Worm (Caenorhabditis elegans) whole organism, late embryonic: ENCODE measurements around the gene mex-1.

Experiments used
- C08G9.2 ChIP-seq: sonication (generic microtip); optimal IDR thresholded peaks from 2 replicates; lab custom pipeline; 2016; ENCODE audit warnings: mild to moderate bottlenecking, missing genetic modification characterization, moderate library complexity, missing compliant biosample characterization
- C38D4.7 ChIP-seq: fragments of 200-800 bp; sonication (Bioruptor generic); optimal IDR thresholded peaks from 2 replicates; lab custom pipeline; 2018; ENCODE audit warnings: mild to moderate bottlenecking, missing genetic modification characterization, moderate library complexity, missing compliant biosample characterization
- F13H6.1 ChIP-seq: sonication (generic microtip); optimal IDR thresholded peaks from 2 replicates; lab custom pipeline; 2016; ENCODE audit warnings: missing genetic modification characterization, missing compliant biosample characterization
- K02D7.2 ChIP-seq: sonication (generic microtip); optimal IDR thresholded peaks from 2 replicates; lab custom pipeline; 2017; ENCODE audit warnings: mild to moderate bottlenecking, missing genetic modification characterization, missing compliant biosample characterization
- K09A11.1 ChIP-seq: sonication (generic microtip); optimal IDR thresholded peaks from 2 replicates; lab custom pipeline; 2017; ENCODE audit warnings: antibody characterized with exemption, mild to moderate bottlenecking, missing genetic modification characterization, missing compliant biosample characterization; ENCODE audit not compliant: insufficient read depth
- ama-1 ChIP-seq: fragments of 150-350 bp; optimal IDR thresholded peaks from 2 replicates; lab custom pipeline; 2014
- ceh-14 ChIP-seq: sonication (generic microtip); optimal IDR thresholded peaks from 2 replicates; lab custom pipeline; 2016; ENCODE audit warnings: missing genotype, missing genetic modification characterization, missing compliant biosample characterization
- ceh-19 ChIP-seq: fragments of 200-800 bp; sonication (Bioruptor generic); optimal IDR thresholded peaks from 2 replicates; lab custom pipeline; 2018; ENCODE audit warnings: mild to moderate bottlenecking, missing genetic modification characterization, missing compliant biosample characterization
- ceh-2 ChIP-seq: sonication (generic microtip); optimal IDR thresholded peaks from 2 replicates; lab custom pipeline; 2016; ENCODE audit warnings: missing genotype, missing genetic modification characterization, missing compliant biosample characterization
- ceh-24 ChIP-seq: sonication (generic microtip); optimal IDR thresholded peaks from 2 replicates; lab custom pipeline; 2016; ENCODE audit warnings: mild to moderate bottlenecking, missing genetic modification characterization, missing compliant biosample characterization
- ceh-30 ChIP-seq: fragments of 150-350 bp; optimal IDR thresholded peaks from 2 replicates; lab custom pipeline; 2014; ENCODE audit warnings: missing biosample characterization, missing genetic modification characterization
- ceh-31 ChIP-seq: sonication (generic microtip); optimal IDR thresholded peaks from 2 replicates; lab custom pipeline; 2016; ENCODE audit warnings: missing genetic modification characterization, missing compliant biosample characterization
- ceh-45 ChIP-seq: fragments of 200-800 bp; sonication (Bioruptor generic); IDR thresholded peaks from 2 replicates; pipeline ENCODE4 v1.3.6; 2022; ENCODE audit warnings: missing genetic modification reagents, missing genetic modification characterization, missing compliant biosample characterization
- ceh-48 ChIP-seq: sonication (generic microtip); optimal IDR thresholded peaks from 2 replicates; lab custom pipeline; 2016; ENCODE audit warnings: missing genetic modification characterization, inconsistent platforms, missing compliant biosample characterization
- ceh-6 ChIP-seq: fragments of 200-800 bp; sonication (Bioruptor generic); optimal IDR thresholded peaks from 2 replicates; lab custom pipeline; 2018; ENCODE audit warnings: mild to moderate bottlenecking, missing genetic modification characterization, missing compliant biosample characterization
- che-1 ChIP-seq: sonication (generic microtip); optimal IDR thresholded peaks from 2 replicates; lab custom pipeline; 2016; ENCODE audit warnings: mild to moderate bottlenecking, missing genetic modification characterization, missing compliant biosample characterization
- dve-1 ChIP-seq: sonication (generic microtip); optimal IDR thresholded peaks from 2 replicates; lab custom pipeline; 2017; ENCODE audit warnings: antibody characterized with exemption, mild to moderate bottlenecking, missing genetic modification characterization, missing compliant biosample characterization
- elt-2 ChIP-seq: sonication (generic microtip); optimal IDR thresholded peaks from 2 replicates; lab custom pipeline; 2016; ENCODE audit warnings: missing genetic modification reagents, missing genetic modification characterization, missing compliant biosample characterization
- eyg-1 ChIP-seq: sonication (generic microtip); optimal IDR thresholded peaks from 2 replicates; lab custom pipeline; 2016; ENCODE audit warnings: missing genotype, missing genetic modification characterization, missing compliant biosample characterization
- fax-1 ChIP-seq: sonication (generic microtip); optimal IDR thresholded peaks from 2 replicates; lab custom pipeline; 2016; ENCODE audit warnings: missing genotype, missing genetic modification characterization, missing compliant biosample characterization
- fkh-10 ChIP-seq: fragments of 150-350 bp; optimal IDR thresholded peaks from 2 replicates; lab custom pipeline; 2014; ENCODE audit warnings: missing biosample characterization, missing genetic modification reagents, missing genetic modification characterization
- gmeb-2 ChIP-seq: sonication (generic microtip); optimal IDR thresholded peaks from 2 replicates; lab custom pipeline; 2016; ENCODE audit warnings: missing genetic modification characterization, inconsistent platforms, missing compliant biosample characterization
- hlh-6 ChIP-seq: sonication (generic microtip); optimal IDR thresholded peaks from 2 replicates; lab custom pipeline; 2016; ENCODE audit warnings: missing genotype, missing genetic modification characterization, missing compliant biosample characterization
- hlh-8 ChIP-seq: sonication (generic microtip); optimal IDR thresholded peaks from 2 replicates; lab custom pipeline; 2016; ENCODE audit warnings: missing genotype, missing genetic modification characterization, missing compliant biosample characterization
- nfya-1 ChIP-seq: sonication (generic microtip); optimal IDR thresholded peaks from 2 replicates; lab custom pipeline; 2017; ENCODE audit warnings: missing genetic modification characterization, mild to moderate bottlenecking, missing compliant biosample characterization, antibody characterized with exemption, moderate library complexity
- nhr-11 ChIP-seq: fragments of 150-350 bp; optimal IDR thresholded peaks from 2 replicates; lab custom pipeline; 2014; ENCODE audit warnings: missing biosample characterization, missing genetic modification characterization
- npax-4 ChIP-seq: sonication (generic microtip); optimal IDR thresholded peaks from 2 replicates; lab custom pipeline; 2016; ENCODE audit warnings: missing genetic modification characterization, missing compliant biosample characterization
- odd-2 ChIP-seq: sonication (generic microtip); optimal IDR thresholded peaks from 2 replicates; lab custom pipeline; 2017; ENCODE audit warnings: antibody characterized with exemption, mild to moderate bottlenecking, missing genetic modification characterization, missing compliant biosample characterization
- pha-4 ChIP-seq: fragments of 150-350 bp; optimal IDR thresholded peaks from 2 replicates; lab custom pipeline; 2018; ENCODE audit warnings: missing biosample characterization, missing genetic modification reagents, missing genetic modification characterization
- pqm-1 ChIP-seq: sonication (generic microtip); optimal IDR thresholded peaks from 2 replicates; lab custom pipeline; 2016; ENCODE audit warnings: missing genetic modification characterization, missing compliant biosample characterization
- pros-1 ChIP-seq: fragments of 150-350 bp; optimal IDR thresholded peaks from 2 replicates; lab custom pipeline; 2014; ENCODE audit warnings: missing biosample characterization, missing genetic modification reagents, missing genetic modification characterization
- ref-2 ChIP-seq: sonication (generic microtip); optimal IDR thresholded peaks from 2 replicates; lab custom pipeline; 2016; ENCODE audit warnings: missing genetic modification characterization, missing compliant biosample characterization
- sox-2 ChIP-seq: fragments of 200-800 bp; sonication (Bioruptor generic); IDR thresholded peaks from 2 replicates; pipeline ENCODE4 v1.3.6; 2022; ENCODE audit warnings: missing genetic modification reagents, missing genetic modification characterization, missing compliant biosample characterization
- sox-4 ChIP-seq: sonication (generic microtip); optimal IDR thresholded peaks from 2 replicates; lab custom pipeline; 2017; ENCODE audit warnings: mild to moderate bottlenecking, missing genetic modification characterization, inconsistent platforms, missing compliant biosample characterization
- tbx-7 ChIP-seq: sonication (generic microtip); optimal IDR thresholded peaks from 2 replicates; lab custom pipeline; 2016; ENCODE audit warnings: missing genotype, missing genetic modification characterization, missing compliant biosample characterization
- unc-86 ChIP-seq: sonication (generic microtip); optimal IDR thresholded peaks from 2 replicates; lab custom pipeline; 2016; ENCODE audit warnings: missing genetic modification characterization, missing compliant biosample characterization
- zip-5 ChIP-seq: sonication (generic microtip); optimal IDR thresholded peaks from 2 replicates; lab custom pipeline; 2016; ENCODE audit warnings: missing genetic modification characterization, missing compliant biosample characterization

mex-1 gene

DNA sequence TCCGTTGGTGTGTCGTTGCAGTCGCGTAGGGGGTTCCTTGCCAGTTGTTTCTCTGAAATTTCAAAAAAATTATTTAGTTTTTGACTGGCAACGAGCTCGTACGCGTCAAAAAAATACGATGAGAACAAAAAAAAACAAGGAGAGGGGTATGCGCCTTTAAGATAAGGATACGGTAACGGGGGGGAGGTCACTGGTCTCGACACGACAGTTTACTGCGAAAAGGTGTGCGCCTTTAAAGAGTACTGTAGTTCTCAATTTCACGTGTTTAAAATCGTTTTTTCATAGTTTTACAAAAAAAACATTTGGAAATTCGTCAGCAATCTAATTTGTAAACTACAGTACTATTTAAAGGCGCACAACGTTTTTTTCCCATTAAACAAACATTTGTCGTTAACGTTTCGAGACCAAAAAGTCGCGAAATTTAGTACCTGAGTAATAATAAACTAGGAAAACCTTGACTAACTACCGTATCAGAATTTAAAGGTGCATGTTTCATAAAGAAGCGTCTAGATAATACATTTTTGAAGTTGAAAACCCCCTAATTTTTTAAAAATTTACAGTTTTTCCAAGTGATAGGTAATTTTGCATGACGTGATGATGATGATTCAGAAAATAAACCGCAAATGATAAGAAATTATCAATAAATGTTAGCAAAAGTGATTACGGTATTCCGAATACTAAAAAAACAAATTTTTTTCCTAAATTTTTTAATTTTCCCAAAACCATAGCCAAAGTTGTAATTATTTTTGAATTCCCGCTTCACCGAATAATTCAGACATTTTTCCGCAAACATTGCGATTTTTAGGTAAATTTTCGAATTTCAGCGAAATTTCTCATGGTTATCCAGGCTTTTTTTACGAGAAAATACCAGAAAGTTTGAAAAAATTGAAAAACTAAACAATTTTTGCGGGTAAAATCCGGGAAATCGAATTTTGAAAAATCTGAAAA is 5.9 kb downstream of the mex-1 start:
- TF ChIP-seq ceh-30 (tag; lab: Kevin White, UChicago) (no peak), C38D4.7 (GFP tag; lab: Kevin White, UChicago) (peak; percentile 25), nhr-11 (tag; lab: Kevin White, UChicago) (no peak), sox-2 (GFP tag; lab: Robert Waterston, UW) (no peak), ceh-14 (no peak), pros-1 (tag; lab: Kevin White, UChicago) (no peak), gmeb-2 (tag; lab: Kevin White, UChicago) (peak; percentile 67), elt-2 (tag; lab: Kevin White, UChicago) (peak; percentile 23), ama-1 (lab: Kevin White, UChicago) (peak; percentile 79), nfya-1 (tag; lab: Kevin White, UChicago) (peak; percentile 4)

DNA sequence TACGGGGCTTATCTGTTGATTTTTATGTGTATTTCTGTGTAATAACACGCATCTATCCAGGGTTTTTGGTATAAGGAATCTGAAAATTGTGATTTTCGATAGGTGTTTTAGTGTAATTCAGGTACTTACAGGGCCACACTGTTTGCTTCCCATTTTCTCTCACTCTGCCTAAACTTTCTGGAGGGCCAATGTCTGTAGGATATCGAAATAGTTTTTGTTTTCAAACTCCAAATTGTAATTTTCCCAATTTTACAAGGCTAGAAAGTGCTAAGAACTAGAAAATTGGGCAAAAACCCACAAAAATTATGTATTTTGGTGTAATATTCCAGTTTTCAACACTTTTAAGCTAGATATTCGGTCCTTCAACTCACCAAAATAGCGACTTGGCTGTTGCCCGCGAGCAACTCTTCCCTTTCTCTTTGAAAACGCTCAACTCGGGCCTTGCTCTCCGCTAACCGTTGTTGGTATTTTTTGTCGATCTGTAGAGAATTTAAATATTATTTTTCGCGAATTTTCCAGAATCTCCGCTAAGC is 8.4 kb downstream of the mex-1 start:
- TF ChIP-seq fkh-10 (GFP tag; lab: Kevin White, UChicago) (no peak), K02D7.2 (no peak), npax-4 (tag; lab: Kevin White, UChicago) (no peak), ceh-2 (tag; lab: Kevin White, UChicago) (no peak), dve-1 (tag; lab: Kevin White, UChicago) (no peak), eyg-1 (tag; lab: Kevin White, UChicago) (no peak), ama-1 (lab: Kevin White, UChicago) (no peak), ceh-6 (no peak), unc-86 (tag; lab: Kevin White, UChicago) (no peak), sox-4 (tag; lab: Kevin White, UChicago) (no peak), elt-2 (tag; lab: Kevin White, UChicago) (no peak), gmeb-2 (tag; lab: Kevin White, UChicago) (no peak), che-1 (tag; lab: Kevin White, UChicago) (no peak)
- TF ChIP-seq, all 69 proteins: peak for 0

DNA sequence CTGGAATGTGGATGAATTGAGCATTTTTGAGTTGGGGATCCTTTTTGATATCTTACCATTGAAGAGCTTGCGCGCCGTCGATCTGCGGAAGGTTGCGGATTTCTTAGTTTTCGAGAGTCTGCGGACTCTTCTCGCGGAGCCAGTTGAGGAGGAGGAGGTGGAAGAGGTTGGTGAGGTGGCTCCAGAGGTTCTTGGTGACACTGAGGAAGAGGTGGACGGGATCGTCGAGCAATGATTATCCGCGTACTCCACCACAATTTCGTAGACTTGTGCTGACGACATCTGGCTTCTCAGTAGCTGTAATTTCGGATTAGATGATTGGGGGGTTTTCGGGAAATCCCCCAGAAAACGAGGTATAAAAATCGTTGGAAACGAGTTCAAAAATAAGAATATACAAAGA is 8.9 kb downstream of the mex-1 start, which contains the start of gene Y17G7B.21:
TSS of gene Y17G7B.21 (minus strand) at position 299 of the 400 bp plus-strand sequence.
- no peak for TF ChIP-seq unc-86 (tag; lab: Kevin White, UChicago)
- TF ChIP-seq ama-1 (lab: Kevin White, UChicago) = peak; percentile 73
- TF ChIP-seq hlh-6 (tag; lab: Kevin White, UChicago) = peak; percentile 23
- TF ChIP-seq ceh-48 = no peak
- TF ChIP-seq C08G9.2 (tag; lab: Kevin White, UChicago) = peak; percentile 33
- TF ChIP-seq hlh-8 (tag; lab: Kevin White, UChicago) = no peak
- TF ChIP-seq F13H6.1 (tag; lab: Kevin White, UChicago) = no peak
- TF ChIP-seq, all 69 proteins: peak for 3

DNA sequence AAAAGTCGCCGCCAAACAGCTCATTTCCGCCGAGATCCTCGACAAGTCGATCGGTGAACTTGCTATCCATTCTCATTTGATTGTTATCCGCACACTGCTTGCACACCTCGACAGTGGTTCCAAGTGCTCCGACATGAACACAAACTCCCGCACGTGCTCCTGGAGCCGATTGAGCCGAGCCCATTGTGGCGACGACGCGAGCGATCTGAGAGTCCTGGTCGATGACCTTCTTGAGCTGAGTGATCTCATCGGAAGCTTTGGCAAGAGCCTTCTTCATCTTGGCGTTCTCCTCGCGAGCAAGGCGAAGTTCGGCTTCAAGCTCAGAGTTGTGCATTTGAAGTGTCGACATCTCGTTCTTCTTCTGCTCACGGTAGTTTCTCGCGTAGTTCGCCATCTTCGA is 10.0 kb downstream of the mex-1 start:
- TF ChIP-seq ceh-31 (tag; lab: Kevin White, UChicago) (no peak), tbx-7 (tag; lab: Kevin White, UChicago) (no peak), odd-2 (tag; lab: Kevin White, UChicago) (no peak), gmeb-2 (tag; lab: Kevin White, UChicago) (no peak), fax-1 (tag; lab: Kevin White, UChicago) (no peak), pha-4 (tag; lab: Kevin White, UChicago) (no peak), C38D4.7 (GFP tag; lab: Kevin White, UChicago) (no peak), F13H6.1 (tag; lab: Kevin White, UChicago) (no peak), ceh-45 (GFP tag; lab: Robert Waterston, UW) (no peak), ceh-24 (tag; lab: Kevin White, UChicago) (no peak), ceh-19 (GFP tag; lab: Kevin White, UChicago) (no peak), zip-5 (no peak), pqm-1 (no peak), elt-2 (tag; lab: Kevin White, UChicago) (no peak), K09A11.1 (no peak), ref-2 (tag; lab: Kevin White, UChicago) (no peak)
